Worm (Caenorhabditis elegans) whole organism, young adult: ENCODE results near the gene clec-185.

Experiments used
- B0336.3 ChIP-seq: fragments of 200-800 bp; sonication (Bioruptor generic); IDR thresholded peaks from 2 replicates; pipeline ENCODE4 v1.3.6; 2022; ENCODE audit warnings: missing genetic modification characterization, missing compliant biosample characterization
- C17E4.6 ChIP-seq: fragments of 200-800 bp; sonication (Bioruptor generic); IDR thresholded peaks from 2 replicates; pipeline ENCODE4 v1.3.6; 2022; ENCODE audit warnings: missing genetic modification reagents, missing genetic modification characterization, missing compliant biosample characterization
- F23B12.7 ChIP-seq: sonication (generic microtip); optimal IDR thresholded peaks from 2 replicates; lab custom pipeline; 2017; ENCODE audit warnings: missing genetic modification characterization, mild to moderate bottlenecking, missing compliant biosample characterization, antibody characterized with exemption, moderate library complexity; ENCODE audit not compliant: insufficient read depth
- F33H1.4 ChIP-seq: fragments of 200-800 bp; sonication (Bioruptor generic); IDR thresholded peaks from 2 replicates; pipeline ENCODE4 v1.3.6; 2022; ENCODE audit warnings: missing genetic modification reagents, missing genetic modification characterization, missing compliant biosample characterization
- F49E8.2 ChIP-seq: sonication (generic microtip); optimal IDR thresholded peaks from 3 replicates; lab custom pipeline; 2017; ENCODE audit warnings: missing genetic modification characterization, mild to moderate bottlenecking, missing compliant biosample characterization, antibody characterized with exemption, moderate library complexity; ENCODE audit not compliant: insufficient read depth
- F52B5.7 ChIP-seq: sonication (generic microtip); optimal IDR thresholded peaks from 2 replicates; lab custom pipeline; 2016; ENCODE audit warnings: mild to moderate bottlenecking, missing genetic modification characterization, missing compliant biosample characterization
- K12H6.12 ChIP-seq: fragments of 200-800 bp; sonication (Bioruptor generic); optimal IDR thresholded peaks from 2 replicates; lab custom pipeline; 2018; ENCODE audit warnings: mild to moderate bottlenecking, missing genetic modification characterization, missing compliant biosample characterization
- T26A5.8 ChIP-seq: sonication (generic microtip); optimal IDR thresholded peaks from 2 replicates; lab custom pipeline; 2016; ENCODE audit warnings: missing genetic modification characterization, missing compliant biosample characterization
- Y53G8AR.9 ChIP-seq: fragments of 200-800 bp; sonication (Bioruptor generic); conservative IDR thresholded peaks from 2 replicates; pipeline ENCODE4 v1.3.6; 2022; ENCODE audit warnings: missing genetic modification reagents, missing genetic modification characterization, missing compliant biosample characterization
- Y56A3A.18 ChIP-seq: fragments of 200-800 bp; sonication (Bioruptor generic); IDR thresholded peaks from 2 replicates; pipeline ENCODE4 v1.3.6; 2022; ENCODE audit warnings: missing genetic modification reagents, missing genetic modification characterization, missing compliant biosample characterization
- Y67H2A.10 ChIP-seq: fragments of 200-800 bp; sonication (Bioruptor generic); conservative IDR thresholded peaks from 2 replicates; pipeline ENCODE4 v1.3.6; 2022; ENCODE audit warnings: missing genetic modification reagents, missing genetic modification characterization, missing compliant biosample characterization
- ceh-27 ChIP-seq: fragments of 200-800 bp; sonication (Bioruptor generic); optimal IDR thresholded peaks from 2 replicates; lab custom pipeline; 2018; ENCODE audit warnings: mild to moderate bottlenecking, missing genetic modification characterization, moderate library complexity, missing compliant biosample characterization
- dpl-1 ChIP-seq: fragments of 150-350 bp; optimal IDR thresholded peaks from 2 replicates; lab custom pipeline; 2014; ENCODE audit warnings: missing biosample characterization, missing genetic modification reagents, missing genetic modification characterization
- egl-18 ChIP-seq: fragments of 200-800 bp; sonication (Bioruptor generic); IDR thresholded peaks from 2 replicates; pipeline ENCODE4 v1.3.6; 2022; ENCODE audit warnings: missing genetic modification reagents, missing genetic modification characterization, missing compliant biosample characterization
- egl-44 ChIP-seq: fragments of 200-800 bp; sonication (Bioruptor generic); IDR thresholded peaks from 2 replicates; pipeline ENCODE4 v1.3.6; 2022; ENCODE audit warnings: missing genetic modification reagents, missing genetic modification characterization, missing compliant biosample characterization
- him-1 ChIP-seq: sonication (generic microtip); optimal IDR thresholded peaks from 2 replicates; lab custom pipeline; 2016; ENCODE audit warnings: missing genotype, missing genetic modification reagents, missing genetic modification characterization, missing compliant biosample characterization
- hsf-1 ChIP-seq: fragments of 200-800 bp; sonication (Bioruptor generic); IDR thresholded peaks from 2 replicates; pipeline ENCODE4 v1.3.6; 2022; ENCODE audit warnings: missing genetic modification reagents, missing genetic modification characterization, missing compliant biosample characterization
- lag-1 ChIP-seq: fragments of 200-800 bp; sonication (Bioruptor generic); IDR thresholded peaks from 2 replicates; pipeline ENCODE4 v1.3.6; 2022; ENCODE audit warnings: missing genetic modification reagents, missing genetic modification characterization, missing compliant biosample characterization
- let-526 ChIP-seq: fragments of 200-800 bp; sonication (Bioruptor generic); IDR thresholded peaks from 2 replicates; pipeline ENCODE4 v1.3.6; 2022; ENCODE audit warnings: missing genetic modification reagents, missing genetic modification characterization, missing compliant biosample characterization
- lir-1 ChIP-seq: fragments of 200-800 bp; sonication (Bioruptor generic); conservative IDR thresholded peaks from 2 replicates; pipeline ENCODE4 v1.3.6; 2022; ENCODE audit warnings: missing genetic modification reagents, missing genetic modification characterization, missing compliant biosample characterization
- lsl-1 ChIP-seq: fragments of 200-800 bp; sonication (Bioruptor generic); optimal IDR thresholded peaks from 2 replicates; lab custom pipeline; 2018; ENCODE audit warnings: mild to moderate bottlenecking, missing genetic modification characterization, moderate library complexity, missing compliant biosample characterization
- lsy-27 ChIP-seq: sonication (generic microtip); optimal IDR thresholded peaks from 2 replicates; lab custom pipeline; 2017; ENCODE audit warnings: missing genetic modification characterization, mild to moderate bottlenecking, missing compliant biosample characterization, antibody characterized with exemption, missing genotype, borderline replicate concordance; ENCODE audit not compliant: insufficient read depth
- madf-8 ChIP-seq: fragments of 200-800 bp; sonication (Bioruptor generic); conservative IDR thresholded peaks from 2 replicates; pipeline ENCODE4 v1.3.6; 2022; ENCODE audit warnings: missing genetic modification reagents, missing genetic modification characterization, missing compliant biosample characterization
- mxl-1 ChIP-seq: sonication (generic microtip); optimal IDR thresholded peaks from 2 replicates; lab custom pipeline; 2016; ENCODE audit warnings: missing genetic modification characterization, missing compliant biosample characterization
- nfya-2 ChIP-seq: fragments of 200-800 bp; sonication (Bioruptor generic); IDR thresholded peaks from 2 replicates; pipeline ENCODE4 v1.3.6; 2022; ENCODE audit warnings: missing genetic modification reagents, missing genetic modification characterization, missing compliant biosample characterization
- nhr-179 ChIP-seq: sonication (generic microtip); optimal IDR thresholded peaks from 2 replicates; lab custom pipeline; 2016; ENCODE audit warnings: mild to moderate bottlenecking, missing genetic modification characterization, missing compliant biosample characterization
- nhr-90 ChIP-seq: sonication (generic microtip); optimal IDR thresholded peaks from 2 replicates; lab custom pipeline; 2016; ENCODE audit warnings: missing genotype, mild to moderate bottlenecking, missing genetic modification characterization, missing compliant biosample characterization
- rcor-1 ChIP-seq: fragments of 200-800 bp; sonication (Bioruptor generic); IDR thresholded peaks from 2 replicates; pipeline ENCODE4 v1.3.6; 2022; ENCODE audit warnings: missing genetic modification reagents, missing genetic modification characterization, missing compliant biosample characterization
- rec-8 ChIP-seq, 2 experiments: sonication (generic microtip); optimal IDR thresholded peaks; 2 replicates each; lab custom pipeline; 2016; ENCODE audit warnings: mild to moderate bottlenecking in 2 of 2, missing genetic modification characterization in 2 of 2, missing genetic modification reagents in 2 of 2, missing genotype in 2 of 2, missing biosample characterization in 1 of 2, missing compliant biosample characterization in 1 of 2, moderate library complexity in 1 of 2
- repo-1 ChIP-seq: sonication (generic microtip); optimal IDR thresholded peaks from 2 replicates; lab custom pipeline; 2017; ENCODE audit warnings: mild to moderate bottlenecking, missing genetic modification characterization, missing compliant biosample characterization
- sdz-38 ChIP-seq: sonication (generic microtip); optimal IDR thresholded peaks from 2 replicates; lab custom pipeline; 2016; ENCODE audit warnings: missing genotype, missing genetic modification characterization, missing compliant biosample characterization
- snpc-4 ChIP-seq, 5 experiments: fragments of 150-350 bp in 1 of 5; sonication (generic microtip) in 4 of 5; optimal IDR thresholded peaks; 2 replicates each; lab custom pipeline; 2014 to 2018; ENCODE audit warnings: missing genetic modification characterization in 5 of 5, missing biosample characterization in 3 of 5, antibody characterized with exemption in 2 of 5, mild to moderate bottlenecking in 2 of 5, missing compliant biosample characterization in 2 of 5, missing genotype in 2 of 5, moderate library complexity in 2 of 5, missing genetic modification reagents in 1 of 5
- sptf-2 ChIP-seq: fragments of 200-800 bp; sonication (Bioruptor generic); optimal IDR thresholded peaks from 2 replicates; lab custom pipeline; 2018; ENCODE audit warnings: mild to moderate bottlenecking, missing genetic modification characterization, missing compliant biosample characterization
- tbp1 ChIP-seq: fragments of 200-800 bp; sonication (Bioruptor generic); optimal IDR thresholded peaks from 2 replicates; lab custom pipeline; 2018; ENCODE audit warnings: mild to moderate bottlenecking, missing genetic modification characterization, missing compliant biosample characterization
- tbx-9 ChIP-seq: sonication (generic microtip); optimal IDR thresholded peaks from 2 replicates; lab custom pipeline; 2016; ENCODE audit warnings: borderline replicate concordance, missing genetic modification characterization, inconsistent platforms, missing compliant biosample characterization
- tlf-1 ChIP-seq: fragments of 200-800 bp; sonication (Bioruptor generic); optimal IDR thresholded peaks from 2 replicates; lab custom pipeline; 2018; ENCODE audit warnings: mild to moderate bottlenecking, missing genetic modification characterization, missing compliant biosample characterization
- unc-130 ChIP-seq: sonication (generic microtip); optimal IDR thresholded peaks from 2 replicates; lab custom pipeline; 2016; ENCODE audit warnings: missing genetic modification reagents, missing genetic modification characterization, missing compliant biosample characterization
- zfh-2 ChIP-seq: fragments of 200-800 bp; sonication (Bioruptor generic); conservative IDR thresholded peaks from 2 replicates; pipeline ENCODE4 v1.3.6; 2022; ENCODE audit warnings: missing genetic modification reagents, missing genetic modification characterization, missing compliant biosample characterization
- zim-3 ChIP-seq: sonication (generic microtip); optimal IDR thresholded peaks from 2 replicates; lab custom pipeline; 2017; ENCODE audit warnings: mild to moderate bottlenecking, missing genetic modification characterization, moderate library complexity, missing compliant biosample characterization
- ztf-6 ChIP-seq: fragments of 200-800 bp; sonication (Bioruptor generic); IDR thresholded peaks from 2 replicates; pipeline ENCODE4 v1.3.6; 2022; ENCODE audit warnings: missing genetic modification reagents, missing genetic modification characterization, missing compliant biosample characterization

clec-185 gene

ce11 chrIV:12408625-12409024 is 29.8 kb upstream of the clec-185 start, which contains the start of gene dsb-1 (continued):
- no peak for TF ChIP-seq snpc-4 (GFP tag; optimal IDR thresholded peaks at IDR 0.05; lab: Kevin White, UChicago)
- no peak for TF ChIP-seq snpc-4 (tag; optimal IDR thresholded peaks at IDR 0.05; lab: Kevin White, UChicago)
- no peak for TF ChIP-seq rec-8 (tag; optimal IDR thresholded peaks at IDR 0.05; lab: Kevin White, UChicago)
- no peak for TF ChIP-seq mxl-1 (tag; lab: Kevin White, UChicago)
- TF ChIP-seq F52B5.7 (tag; lab: Kevin White, UChicago) = no peak
- TF ChIP-seq dpl-1 = peak; percentile 22
- TF ChIP-seq F33H1.4 = peak; percentile 63
- no peak for TF ChIP-seq nhr-179
- no peak for TF ChIP-seq nfya-2
- no peak for TF ChIP-seq rcor-1

ce11 chrIV:12410167-12410566 is 28.3 kb upstream of the clec-185 start, which contains the start of gene acl-13:
acl-13 (plus strand) TSS chrIV:12410467.
- TF ChIP-seq C17E4.6 (GFP tag; lab: Robert Waterston, UW) (no peak), lsy-27 (tag; lab: Kevin White, UChicago) (no peak), tbx-9 (tag; lab: Kevin White, UChicago) (no peak), F33H1.4 (no peak), zim-3 (no peak), sptf-2 (GFP tag; lab: Kevin White, UChicago) (no peak), T26A5.8 (tag; lab: Kevin White, UChicago) (no peak), B0336.3 (GFP tag; lab: Robert Waterston, UW) (no peak), lsl-1 (GFP tag; lab: Kevin White, UChicago) (no peak), F23B12.7 (tag; lab: Kevin White, UChicago) (no peak), K12H6.12 (tag; lab: Kevin White, UChicago) (no peak), Y67H2A.10 (GFP tag; lab: Robert Waterston, UW) (no peak), let-526 (GFP tag; lab: Robert Waterston, UW) (no peak), ztf-6 (GFP tag; lab: Robert Waterston, UW) (no peak), F49E8.2 (no peak), nhr-90 (no peak)
- TF ChIP-seq, all 124 proteins: peak for 0

DNA sequence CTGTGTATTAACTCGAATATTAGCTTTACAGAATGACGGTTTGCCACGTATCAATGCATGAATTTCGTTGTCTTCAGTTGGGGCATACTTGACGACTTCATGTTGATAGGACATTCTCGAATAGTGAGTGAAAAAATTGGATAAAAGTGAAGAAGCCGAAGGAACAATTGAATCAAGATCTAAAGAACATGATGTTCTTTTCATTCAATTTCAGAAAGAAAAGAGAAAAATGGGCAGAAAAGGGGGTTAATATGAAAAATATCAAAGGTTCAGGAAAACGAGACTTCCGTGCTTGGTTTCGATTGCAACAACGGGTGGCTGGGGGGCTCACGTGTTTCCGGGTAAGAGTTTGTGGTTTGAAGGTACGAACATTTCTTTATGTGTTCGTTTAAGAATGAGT is 23.9 kb upstream of the clec-185 start:
- TF ChIP-seq hsf-1 (GFP tag; lab: Robert Waterston, UW) (no peak), lag-1 (GFP tag; lab: Robert Waterston, UW) (no peak), F23B12.7 (tag; lab: Kevin White, UChicago) (no peak), egl-44 (GFP tag; lab: Robert Waterston, UW) (no peak), unc-130 (GFP tag; lab: Kevin White, UChicago) (no peak), tlf-1 (GFP tag; lab: Kevin White, UChicago) (no peak), madf-8 (no peak), repo-1 (tag; lab: Kevin White, UChicago) (no peak), Y53G8AR.9 (no peak), lir-1 (GFP tag; lab: Robert Waterston, UW) (no peak), egl-18 (no peak), tbp1 (no peak), ceh-27 (no peak), sdz-38 (no peak), Y56A3A.18 (no peak), zfh-2 (GFP tag; lab: Robert Waterston, UW) (no peak), him-1 (tag; lab: Kevin White, UChicago) (no peak)
